Worm (Caenorhabditis elegans) whole organism, late embryonic: Measurements from ENCODE around the gene T05C12.11.

Source experiments
- F13H6.1 ChIP-seq: sonication (generic microtip); optimal IDR thresholded peaks from 2 replicates; lab custom pipeline; 2016; ENCODE audit warnings: missing genetic modification characterization, missing compliant biosample characterization
- ama-1 ChIP-seq: fragments of 150-350 bp; optimal IDR thresholded peaks from 2 replicates; lab custom pipeline; 2014
- ceh-19 ChIP-seq: fragments of 200-800 bp; sonication (Bioruptor generic); optimal IDR thresholded peaks from 2 replicates; lab custom pipeline; 2018; ENCODE audit warnings: mild to moderate bottlenecking, missing genetic modification characterization, missing compliant biosample characterization
- che-1 ChIP-seq: sonication (generic microtip); optimal IDR thresholded peaks from 2 replicates; lab custom pipeline; 2016; ENCODE audit warnings: mild to moderate bottlenecking, missing genetic modification characterization, missing compliant biosample characterization
- dmd-4 ChIP-seq: sonication (generic microtip); optimal IDR thresholded peaks from 2 replicates; lab custom pipeline; 2016; ENCODE audit warnings: borderline replicate concordance, missing genetic modification characterization, missing compliant biosample characterization
- fax-1 ChIP-seq: sonication (generic microtip); optimal IDR thresholded peaks from 2 replicates; lab custom pipeline; 2016; ENCODE audit warnings: missing genotype, missing genetic modification characterization, missing compliant biosample characterization
- madf-2 ChIP-seq: sonication (generic microtip); optimal IDR thresholded peaks from 2 replicates; lab custom pipeline; 2017; ENCODE audit warnings: missing genetic modification characterization, missing compliant biosample characterization
- pha-4 ChIP-seq: fragments of 150-350 bp; optimal IDR thresholded peaks from 2 replicates; lab custom pipeline; 2018; ENCODE audit warnings: missing biosample characterization, missing genetic modification reagents, missing genetic modification characterization
- pqm-1 ChIP-seq: sonication (generic microtip); optimal IDR thresholded peaks from 2 replicates; lab custom pipeline; 2016; ENCODE audit warnings: missing genetic modification characterization, missing compliant biosample characterization
- sox-2 ChIP-seq: fragments of 200-800 bp; sonication (Bioruptor generic); IDR thresholded peaks from 2 replicates; pipeline ENCODE4 v1.3.6; 2022; ENCODE audit warnings: missing genetic modification reagents, missing genetic modification characterization, missing compliant biosample characterization
- tbx-2 ChIP-seq: sonication (generic microtip); optimal IDR thresholded peaks from 2 replicates; lab custom pipeline; 2016; ENCODE audit warnings: missing genetic modification characterization, missing compliant biosample characterization
- ttx-3 ChIP-seq: sonication (generic microtip); optimal IDR thresholded peaks from 2 replicates; lab custom pipeline; 2016; ENCODE audit warnings: missing genetic modification reagents, missing genetic modification characterization, missing compliant biosample characterization
- unc-3 ChIP-seq, 2 experiments: fragments of 200-800 bp in 1 of 2; sonication (Bioruptor generic) in 1 of 2; sonication (generic microtip) in 1 of 2; conservative IDR thresholded peaks in 1 of 2; optimal IDR thresholded peaks in 1 of 2; 2 replicates each; pipeline versions ENCODE4 v1.3.6 to Lab custom; 2016 to 2022; ENCODE audit warnings: missing compliant biosample characterization in 2 of 2, missing genetic modification characterization in 2 of 2, missing genetic modification reagents in 1 of 2
- zip-5 ChIP-seq: sonication (generic microtip); optimal IDR thresholded peaks from 2 replicates; lab custom pipeline; 2016; ENCODE audit warnings: missing genetic modification characterization, missing compliant biosample characterization

DNA sequence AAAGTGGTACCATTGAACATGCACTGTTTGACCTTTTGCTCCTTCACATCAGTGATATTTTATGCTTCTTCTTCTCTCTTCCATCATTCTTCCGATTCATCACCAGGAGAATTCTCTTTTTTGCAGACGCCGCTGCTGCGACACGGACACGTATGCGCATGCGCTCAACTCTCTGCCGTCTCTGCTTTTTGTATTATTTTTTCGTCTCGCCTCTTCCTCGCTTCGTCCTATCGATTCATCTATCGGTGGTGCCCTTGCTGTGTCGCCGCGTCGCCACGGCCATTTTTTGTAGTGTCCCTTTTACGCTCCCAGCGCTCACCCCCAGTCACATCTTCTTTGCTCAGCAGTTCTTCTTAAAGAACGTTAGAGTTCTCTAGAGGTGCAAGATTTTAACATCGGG lies 44.1 kb downstream of the T05C12.11 start:
- TF ChIP-seq zip-5 (tag; lab: Kevin White, UChicago) (no peak), pqm-1 (tag; lab: Kevin White, UChicago) (no peak), madf-2 (tag; lab: Kevin White, UChicago) (no peak), tbx-2 (no peak), che-1 (tag; lab: Kevin White, UChicago) (no peak), unc-3 (GFP tag; conservative IDR thresholded peaks at IDR 0.05; lab: Robert Waterston, UW) (no peak), unc-3 (tag; optimal IDR thresholded peaks at IDR 0.05; lab: Kevin White, UChicago) (no peak), ceh-19 (GFP tag; lab: Kevin White, UChicago) (peak; percentile 39), pha-4 (no peak), F13H6.1 (tag; lab: Kevin White, UChicago) (no peak), dmd-4 (tag; lab: Kevin White, UChicago) (no peak), ttx-3 (tag; lab: Kevin White, UChicago) (no peak), fax-1 (tag; lab: Kevin White, UChicago) (no peak), ama-1 (no peak), sox-2 (no peak)
